Worm (Caenorhabditis elegans): ENCODE results near the gene Y73F8A.20.

DNA sequence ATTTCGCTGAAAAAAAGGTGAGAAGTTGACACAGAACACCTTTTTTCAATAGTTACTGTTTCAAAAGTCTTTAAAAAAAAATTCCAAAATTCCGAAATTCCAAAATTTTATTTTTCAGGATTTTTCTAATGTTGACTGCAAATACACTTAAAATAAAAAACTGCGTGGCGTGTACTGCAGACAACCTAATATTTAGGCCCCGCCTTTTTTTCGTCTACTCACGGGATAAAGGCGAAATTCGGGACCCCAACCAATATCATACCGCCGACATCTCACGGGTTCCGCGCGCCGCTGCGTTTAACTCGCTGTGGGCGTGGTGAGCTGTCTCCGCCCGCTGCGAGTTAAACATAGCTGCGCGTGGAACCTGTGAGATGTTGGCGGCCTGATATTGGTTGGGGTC lies 24.3 kb downstream of the Y73F8A.20 start:
- TF ChIP-seq aly-1 (tag; optimal IDR thresholded peaks at IDR 0.05) = no peak
- TF ChIP-seq sea-1 (GFP tag; conservative IDR thresholded peaks at IDR 0.05) = no peak
- TF ChIP-seq ama-1 (optimal IDR thresholded peaks at IDR 0.05) = no peak
- TF ChIP-seq scrt-1 (GFP tag; IDR thresholded peaks at IDR 0.05) = no peak
- TF ChIP-seq B0310.2 (tag; optimal IDR thresholded peaks at IDR 0.05) = no peak
- no peak for TF ChIP-seq ceh-36 (tag; optimal IDR thresholded peaks at IDR 0.05)
- no peak for TF ChIP-seq tbx-37 (GFP tag; conservative IDR thresholded peaks at IDR 0.05)
- TF ChIP-seq tra-4 (tag; optimal IDR thresholded peaks at IDR 0.05) = no peak
- TF ChIP-seq pes-1 (GFP tag; IDR thresholded peaks at IDR 0.05) = no peak
- TF ChIP-seq flt-1 (GFP tag; IDR thresholded peaks at IDR 0.05) = no peak
